Fruit fly (Drosophila melanogaster) whole organism, prepupa: Measurements from ENCODE around the gene Art8.

Experiments
- CG32006 ChIP-seq: fragments of 200-800 bp; sonication (Bioruptor generic); optimal IDR thresholded peaks from 3 replicates; lab custom pipeline; 2017; ENCODE audit warnings: missing biosample characterization, mild to moderate bottlenecking, missing genetic modification characterization
- CG6276 ChIP-seq: fragments of 200-800 bp; sonication (Bioruptor generic); optimal IDR thresholded peaks from 2 replicates; lab custom pipeline; 2017; ENCODE audit warnings: missing biosample characterization, mild to moderate bottlenecking, missing genetic modification characterization
- CG6792 ChIP-seq: fragments of 200-800 bp; sonication (Bioruptor generic); optimal IDR thresholded peaks from 3 replicates; lab custom pipeline; 2016; ENCODE audit warnings: missing biosample characterization, missing genetic modification characterization
- OdsH ChIP-seq: fragments of 200-800 bp; sonication (Bioruptor generic); optimal IDR thresholded peaks from 3 replicates; lab custom pipeline; 2016; ENCODE audit warnings: missing biosample characterization, missing genetic modification characterization
- dsx ChIP-seq: fragments of 200-800 bp; optimal IDR thresholded peaks from 3 replicates; lab custom pipeline; 2019; ENCODE audit warnings: missing biosample characterization, mild to moderate bottlenecking, missing genetic modification characterization, moderate library complexity; ENCODE audit not compliant: poor library complexity, severe bottlenecking
- esn ChIP-seq: fragments of 200-800 bp; sonication (Bioruptor generic); optimal IDR thresholded peaks from 2 replicates; lab custom pipeline; 2016; ENCODE audit warnings: missing biosample characterization, mild to moderate bottlenecking, missing genetic modification characterization, moderate library complexity
- fd59A ChIP-seq: fragments of 200-800 bp; sonication (Bioruptor generic); optimal IDR thresholded peaks from 2 replicates; lab custom pipeline; 2017; ENCODE audit warnings: missing biosample characterization, mild to moderate bottlenecking, missing genetic modification characterization, missing genetic modification reagents

DNA sequence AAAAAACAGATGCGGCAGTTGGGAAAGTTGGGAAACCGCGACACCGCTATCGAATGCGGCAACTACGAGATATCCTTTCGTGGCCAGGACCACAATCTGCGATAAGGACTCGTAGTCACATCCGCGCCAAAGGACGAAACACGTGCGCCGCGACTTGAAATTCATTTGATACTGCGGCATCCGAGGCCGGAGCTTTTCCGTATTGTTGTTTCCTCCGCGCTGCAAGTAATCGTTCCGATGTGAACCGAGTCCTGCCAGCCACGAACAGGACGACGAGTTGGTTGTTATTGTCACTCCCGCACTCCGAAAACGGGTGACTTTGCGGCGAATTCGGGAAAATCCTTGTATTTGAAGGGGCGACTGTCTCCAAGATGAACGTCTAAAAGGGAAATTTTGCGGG is 46.9 kb downstream of the Art8 start, which contains the start of gene dpr2:
- TF ChIP-seq dsx (no peak), CG6276 (no peak), OdsH (no peak), fd59A (GFP tag; lab: Kevin White, UChicago) (no peak), esn (GFP tag; lab: Kevin White, UChicago) (no peak), CG6792 (GFP tag; lab: Kevin White, UChicago) (no peak), CG32006 (no peak)
